Fruit fly (Drosophila melanogaster) whole organism: ENCODE data around the gene GMF.

ENCODE experiments used
- Dll ChIP-seq: fragments of >200 bp; optimal IDR thresholded peaks from 2 replicates; lab custom pipeline; 2017
- EcR ChIP-seq, 2 experiments: fragments of >200 bp; optimal IDR thresholded peaks; 2 replicates each; lab custom pipeline; 2017; ENCODE audit warnings: missing biosample characterization in 2 of 2, missing genetic modification characterization in 2 of 2, missing genetic modification reagents in 2 of 2
- psq ChIP-seq: fragments of >200 bp; optimal IDR thresholded peaks from 2 replicates; lab custom pipeline; 2017
- usp ChIP-seq: fragments of >200 bp; optimal IDR thresholded peaks from 2 replicates; lab custom pipeline; 2017; ENCODE audit warnings: missing biosample characterization, missing genetic modification characterization, mixed read lengths

DNA sequence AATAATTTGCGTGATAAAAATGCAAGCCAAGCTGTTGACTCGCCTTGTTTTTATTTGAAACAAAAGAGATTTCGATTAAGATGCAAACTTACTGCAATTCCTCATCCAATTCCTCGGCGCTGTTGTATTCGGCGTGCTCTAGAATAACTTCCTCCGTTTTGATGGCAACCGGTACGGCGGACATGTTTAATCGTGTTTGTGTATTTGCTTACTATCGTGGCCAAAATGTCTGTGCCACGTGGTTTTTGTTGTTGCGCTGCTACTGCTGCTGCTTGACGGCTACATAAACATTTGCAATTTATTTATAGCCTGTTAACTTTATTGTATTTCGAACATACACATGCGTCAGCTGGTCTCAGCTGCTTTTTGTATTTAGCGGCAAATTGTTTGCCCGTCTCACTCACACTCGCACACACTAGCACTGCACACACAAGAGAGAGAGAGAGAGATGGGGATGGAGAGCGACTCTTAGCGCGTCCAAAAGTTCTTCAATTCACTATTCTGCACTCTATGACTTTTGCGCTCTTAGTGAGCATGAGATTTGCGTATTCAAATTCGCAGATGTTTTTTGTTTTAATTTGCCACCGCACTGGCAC is 15.7 kb downstream of the GMF start:
- TF ChIP-seq EcR (GFP tag; optimal IDR thresholded peaks at IDR 0.05; lab: Kevin White, UChicago) = no peak
- TF ChIP-seq Dll (lab: Kevin White, UChicago) = no peak
- no peak for TF ChIP-seq psq (lab: Kevin White, UChicago)
- TF ChIP-seq usp (GFP tag; lab: Kevin White, UChicago) = no peak
